Worm (Caenorhabditis elegans) whole organism, L1 larva: Measurements from ENCODE around the gene acc-1.

Source experiments
- blmp-1 ChIP-seq: fragments of 150-350 bp; optimal IDR thresholded peaks from 2 replicates; lab custom pipeline; 2014; ENCODE audit warnings: missing biosample characterization, missing genetic modification characterization
- ces-1 ChIP-seq: fragments of 150-350 bp; optimal IDR thresholded peaks from 2 replicates; lab custom pipeline; 2014; ENCODE audit warnings: missing biosample characterization, missing genetic modification reagents, missing genetic modification characterization
- elt-2 ChIP-seq: sonication (generic microtip); optimal IDR thresholded peaks from 2 replicates; lab custom pipeline; 2016; ENCODE audit warnings: missing genetic modification characterization, mild to moderate bottlenecking, inconsistent platforms, missing compliant biosample characterization, missing genetic modification reagents
- lin-15B ChIP-seq: fragments of 150-350 bp; sonication (generic microtip); optimal IDR thresholded peaks from 3 replicates; lab custom pipeline; 2014; ENCODE audit warnings: missing biosample characterization, missing genetic modification characterization
- lin-39 ChIP-seq: fragments of 150-350 bp; optimal IDR thresholded peaks from 2 replicates; lab custom pipeline; 2014; ENCODE audit warnings: missing biosample characterization, missing genetic modification reagents, missing genetic modification characterization
- mdl-1 ChIP-seq, 2 experiments: fragments of 150-350 bp; optimal IDR thresholded peaks; 2 replicates each; lab custom pipeline; 2014 to 2017; ENCODE audit warnings: missing biosample characterization in 2 of 2, missing genetic modification characterization in 2 of 2, inconsistent platforms in 1 of 2
- mep-1 ChIP-seq: fragments of 150-350 bp; optimal IDR thresholded peaks from 2 replicates; lab custom pipeline; 2014; ENCODE audit warnings: missing biosample characterization, missing genetic modification characterization
- nhr-11 ChIP-seq: fragments of 150-350 bp; optimal IDR thresholded peaks from 2 replicates; lab custom pipeline; 2014; ENCODE audit warnings: missing biosample characterization, missing genetic modification characterization
- nhr-237 ChIP-seq: fragments of 150-350 bp; optimal IDR thresholded peaks from 2 replicates; lab custom pipeline; 2014; ENCODE audit warnings: missing biosample characterization, missing genetic modification characterization
- skn-1 ChIP-seq: fragments of 150-350 bp; optimal IDR thresholded peaks from 2 replicates; lab custom pipeline; 2014; ENCODE audit warnings: missing biosample characterization, missing genetic modification characterization
- sox-4 ChIP-seq: sonication (generic microtip); optimal IDR thresholded peaks from 2 replicates; lab custom pipeline; 2016; ENCODE audit warnings: missing genetic modification characterization, missing compliant biosample characterization
- tbx-2 ChIP-seq: sonication (generic microtip); optimal IDR thresholded peaks from 2 replicates; lab custom pipeline; 2016; ENCODE audit warnings: missing genetic modification characterization, missing compliant biosample characterization
- unc-130 ChIP-seq: fragments of 150-350 bp; optimal IDR thresholded peaks from 2 replicates; lab custom pipeline; 2017; ENCODE audit warnings: missing biosample characterization, missing genetic modification characterization, inconsistent platforms
- unc-62 ChIP-seq: fragments of 150-350 bp; optimal IDR thresholded peaks from 2 replicates; lab custom pipeline; 2014; ENCODE audit warnings: missing biosample characterization, missing genetic modification reagents, missing genetic modification characterization

- TF ChIP-seq mdl-1 (tag; optimal IDR thresholded peaks at IDR 0.05; lab: Kevin White, UChicago) (no peak), elt-2 (no peak), nhr-11 (tag; lab: Kevin White, UChicago) (no peak), unc-62 (GFP tag; lab: Kevin White, UChicago) (no peak), skn-1 (tag; lab: Kevin White, UChicago) (no peak), lin-15B (tag; lab: Kevin White, UChicago) (no peak), mep-1 (tag; lab: Kevin White, UChicago) (no peak), ces-1 (GFP tag; lab: Kevin White, UChicago) (no peak), lin-39 (tag; lab: Kevin White, UChicago) (no peak), blmp-1 (tag; lab: Kevin White, UChicago) (no peak), unc-130 (tag; lab: Kevin White, UChicago) (no peak), nhr-237 (tag; lab: Kevin White, UChicago) (no peak), tbx-2 (no peak), sox-4 (tag; lab: Kevin White, UChicago) (no peak)
Observed at ce11 chrIV:9678007-9678406, 20.2 kb downstream of the acc-1 start.
